Worm (Caenorhabditis elegans): ENCODE measurements around the gene mec-5.

The mec-5 gene

ce11 chrX:15951194-15951593 lies 7.4 kb downstream of the mec-5 start, which contains the start of gene col-186:
col-186 (plus strand) TSS chrX:15951494.
- no peak for TF ChIP-seq pqm-1 (tag; optimal IDR thresholded peaks at IDR 0.05)

DNA sequence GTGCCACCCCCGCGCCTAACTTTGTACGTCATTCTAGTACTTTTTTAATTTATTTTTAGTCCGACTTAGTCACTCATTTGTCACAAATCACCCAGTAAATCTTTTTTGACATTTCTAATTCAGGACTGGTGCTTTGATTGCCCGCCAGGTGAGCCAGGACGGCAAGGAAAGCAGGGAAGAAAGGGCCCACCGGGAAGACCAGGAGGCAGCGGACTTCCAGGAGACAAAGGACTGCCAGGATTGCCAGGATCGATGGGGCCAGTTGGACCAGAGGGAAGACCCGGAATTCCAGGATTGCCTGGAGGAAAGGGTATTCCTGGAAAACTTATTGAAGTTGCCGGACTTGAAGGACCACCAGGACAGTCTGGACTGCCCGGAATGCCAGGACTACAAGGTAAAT lies 9.3 kb downstream of the mec-5 start:
- TF ChIP-seq egl-27 (tag; optimal IDR thresholded peaks at IDR 0.05), result no peak
- TF ChIP-seq daf-12 (tag; optimal IDR thresholded peaks at IDR 0.05), result no peak
- no peak for TF ChIP-seq pqm-1 (tag; optimal IDR thresholded peaks at IDR 0.05)
- no peak for TF ChIP-seq hmg-11 (tag; optimal IDR thresholded peaks at IDR 0.05)
- no peak for TF ChIP-seq skn-1 (tag; optimal IDR thresholded peaks at IDR 0.05)
- TF ChIP-seq lsy-12 (tag; optimal IDR thresholded peaks at IDR 0.05), result no peak
- TF ChIP-seq fos-1 (tag; optimal IDR thresholded peaks at IDR 0.05), result no peak
- no peak for TF ChIP-seq fkh-2 (tag; optimal IDR thresholded peaks at IDR 0.05)
- TF ChIP-seq aly-2 (tag; optimal IDR thresholded peaks at IDR 0.05), result no peak
- TF ChIP-seq ceh-82 (tag; optimal IDR thresholded peaks at IDR 0.05), result no peak

DNA sequence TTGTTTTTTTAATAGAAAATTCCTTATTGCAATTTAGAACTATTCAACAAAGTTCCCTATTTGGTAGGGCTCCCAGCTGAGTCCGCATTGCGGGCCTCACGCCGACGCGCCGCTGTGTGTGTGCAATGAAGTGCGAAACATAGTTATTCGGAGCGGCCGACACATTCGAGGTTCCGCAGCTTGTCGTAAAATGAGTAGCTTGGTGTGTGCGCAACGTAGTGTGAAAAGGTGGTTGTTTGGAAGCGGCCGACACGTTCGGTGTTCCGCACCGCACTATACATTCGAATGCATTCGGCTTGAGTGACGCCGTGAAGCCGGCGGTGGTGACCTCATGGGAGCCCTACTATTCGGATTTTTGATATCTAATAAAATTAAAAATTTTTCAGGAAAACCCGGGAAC lies 9.8 kb downstream of the mec-5 start:
- peak; percentile 8 for TF ChIP-seq snpc-4 (tag; optimal IDR thresholded peaks at IDR 0.05)
- no peak for TF ChIP-seq ztf-4 (tag; optimal IDR thresholded peaks at IDR 0.05)
- TF ChIP-seq lsy-12 (tag; optimal IDR thresholded peaks at IDR 0.05), result no peak

DNA sequence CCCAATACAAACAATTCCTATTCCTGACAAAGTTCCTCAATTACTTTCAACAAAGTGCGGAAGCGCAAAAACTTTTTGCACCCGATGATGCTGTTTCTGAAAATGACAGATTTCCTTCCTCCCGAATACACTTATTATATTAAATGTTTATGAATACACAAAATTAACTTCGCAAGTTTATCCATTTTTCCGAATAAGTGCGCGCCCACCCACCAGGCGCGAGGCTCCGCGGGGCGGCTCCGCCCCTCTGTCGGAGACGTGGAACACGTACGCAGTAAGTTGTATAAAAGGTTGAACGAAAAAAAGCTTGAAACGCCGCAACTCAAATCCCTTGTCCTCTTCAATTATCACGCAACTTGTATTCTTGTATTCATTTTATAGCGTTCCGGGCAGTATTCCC lies 15.0 kb downstream of the mec-5 start, which contains the start of gene C09G1.5:
C09G1.5 (plus strand) TSS at position 301 of the 400 bp plus-strand sequence.
- TF ChIP-seq ama-1 (optimal IDR thresholded peaks at IDR 0.05) (no peak), mml-1 (tag; optimal IDR thresholded peaks at IDR 0.05) (no peak), tbx-2 (tag; optimal IDR thresholded peaks at IDR 0.05) (no peak), nhr-11 (tag; optimal IDR thresholded peaks at IDR 0.05) (no peak), R02D3.7 (tag; optimal IDR thresholded peaks at IDR 0.05) (no peak)

DNA sequence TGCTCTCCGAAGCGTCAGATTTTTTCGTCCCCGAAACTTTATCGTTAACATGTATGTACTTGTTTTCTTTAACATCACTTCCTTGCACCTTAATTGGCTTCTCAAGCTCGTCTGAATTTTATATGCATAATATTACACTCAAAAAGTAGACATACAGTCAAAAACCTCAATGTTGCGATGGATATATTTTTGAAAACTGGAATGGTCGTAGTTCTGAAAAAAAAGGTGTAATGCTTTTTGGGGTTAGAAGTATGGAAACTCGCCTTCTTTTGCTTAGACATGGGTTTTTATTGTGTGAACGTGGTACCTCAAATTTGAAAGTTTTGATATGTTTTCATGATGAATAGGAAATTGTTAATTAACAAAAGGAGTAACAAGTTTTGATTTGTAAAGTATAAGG lies 38.8 kb downstream of the mec-5 start, which contains the start of gene C09G1.2:
C09G1.2 (minus strand) TSS at position 101 of the 400 bp plus-strand sequence.
- no peak for TF ChIP-seq fkh-10 (GFP tag; optimal IDR thresholded peaks at IDR 0.05)
- TF ChIP-seq aly-2 (tag; optimal IDR thresholded peaks at IDR 0.05), result no peak
- no peak for TF ChIP-seq unc-62 (GFP tag; optimal IDR thresholded peaks at IDR 0.05)
- no peak for TF ChIP-seq ZK546.5 (tag; optimal IDR thresholded peaks at IDR 0.05)
- no peak for TF ChIP-seq skn-1 (tag; optimal IDR thresholded peaks at IDR 0.05)
- no peak for TF ChIP-seq ceh-82 (tag; optimal IDR thresholded peaks at IDR 0.05)
- TF ChIP-seq snpc-4 (tag; optimal IDR thresholded peaks at IDR 0.05), result no peak

DNA sequence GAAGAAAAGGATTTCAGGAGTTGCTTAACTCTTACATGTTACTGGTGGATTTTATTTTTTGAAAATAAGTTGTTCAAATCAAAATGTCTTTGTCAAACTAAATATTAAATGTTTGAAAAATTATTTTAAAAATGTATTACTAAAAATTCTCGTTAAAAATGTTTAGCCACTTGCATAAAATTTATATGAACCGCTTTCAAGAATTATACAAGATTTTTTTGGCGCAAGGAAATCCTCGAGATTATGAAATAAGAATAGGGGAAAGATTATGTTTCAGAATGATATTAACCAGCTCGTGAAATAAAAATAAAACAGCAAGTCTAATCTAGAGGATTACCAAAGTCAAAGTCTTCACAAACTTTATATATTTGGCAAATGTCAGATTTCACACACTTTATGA lies 39.5 kb downstream of the mec-5 start:
- TF ChIP-seq nhr-12 (tag; optimal IDR thresholded peaks at IDR 0.05) (no peak), zag-1 (tag; optimal IDR thresholded peaks at IDR 0.05) (no peak), unc-62 (GFP tag; optimal IDR thresholded peaks at IDR 0.05) (no peak), nhr-43 (tag; optimal IDR thresholded peaks at IDR 0.05; ENCODE audit: poor library complexity, severe bottlenecking) (peak; percentile 76), egl-27 (tag; optimal IDR thresholded peaks at IDR 0.05) (no peak), snpc-4 (tag; optimal IDR thresholded peaks at IDR 0.05) (no peak), ama-1 (optimal IDR thresholded peaks at IDR 0.05) (no peak), fos-1 (tag; optimal IDR thresholded peaks at IDR 0.05) (no peak), nhr-76 (tag; optimal IDR thresholded peaks at IDR 0.05) (no peak), R02D3.7 (tag; optimal IDR thresholded peaks at IDR 0.05) (peak; percentile 26), ceh-16 (tag; optimal IDR thresholded peaks at IDR 0.05) (no peak), jun-1 (tag; optimal IDR thresholded peaks at IDR 0.05) (peak; percentile 76), nhr-67 (tag; optimal IDR thresholded peaks at IDR 0.05) (no peak), aly-2 (tag; optimal IDR thresholded peaks at IDR 0.05) (no peak), ceh-82 (tag; optimal IDR thresholded peaks at IDR 0.05) (no peak), nfya-1 (tag; optimal IDR thresholded peaks at IDR 0.05; ENCODE audit: insufficient read depth) (no peak), nhr-77 (tag; optimal IDR thresholded peaks at IDR 0.05) (peak; percentile 82), nhr-23 (tag; optimal IDR thresholded peaks at IDR 0.05) (peak; percentile 49), ztf-4 (tag; optimal IDR thresholded peaks at IDR 0.05) (no peak), fkh-2 (tag; optimal IDR thresholded peaks at IDR 0.05) (no peak), skn-1 (tag; optimal IDR thresholded peaks at IDR 0.05) (peak; percentile 27), eor-1 (tag; optimal IDR thresholded peaks at IDR 0.05) (no peak), unc-39 (tag; optimal IDR thresholded peaks at IDR 0.05) (no peak), ceh-28 (tag; optimal IDR thresholded peaks at IDR 0.05) (peak; percentile 79), elt-1 (tag; optimal IDR thresholded peaks at IDR 0.05) (no peak), elt-3 (tag; optimal IDR thresholded peaks at IDR 0.05) (no peak), pqm-1 (tag; optimal IDR thresholded peaks at IDR 0.05) (no peak), lin-39 (tag; optimal IDR thresholded peaks at IDR 0.05) (no peak), fkh-10 (GFP tag; optimal IDR thresholded peaks at IDR 0.05) (peak; percentile 2), elt-2 (tag; optimal IDR thresholded peaks at IDR 0.05) (no peak), nhr-28 (tag; optimal IDR thresholded peaks at IDR 0.05) (no peak), pha-4 (tag; optimal IDR thresholded peaks at IDR 0.05) (peak; percentile 63), ZK546.5 (tag; optimal IDR thresholded peaks at IDR 0.05) (no peak), daf-12 (tag; optimal IDR thresholded peaks at IDR 0.05) (no peak), tbx-2 (tag; optimal IDR thresholded peaks at IDR 0.05) (peak; percentile 64), hmg-11 (tag; optimal IDR thresholded peaks at IDR 0.05) (peak; percentile 10)
